Worm (Caenorhabditis elegans): Measurements from ENCODE around the gene R10H10.3.
A peak's percentile ranks its signal among the peaks of the same experiment; 100 is the strongest.

Gene R10H10.3

DNA sequence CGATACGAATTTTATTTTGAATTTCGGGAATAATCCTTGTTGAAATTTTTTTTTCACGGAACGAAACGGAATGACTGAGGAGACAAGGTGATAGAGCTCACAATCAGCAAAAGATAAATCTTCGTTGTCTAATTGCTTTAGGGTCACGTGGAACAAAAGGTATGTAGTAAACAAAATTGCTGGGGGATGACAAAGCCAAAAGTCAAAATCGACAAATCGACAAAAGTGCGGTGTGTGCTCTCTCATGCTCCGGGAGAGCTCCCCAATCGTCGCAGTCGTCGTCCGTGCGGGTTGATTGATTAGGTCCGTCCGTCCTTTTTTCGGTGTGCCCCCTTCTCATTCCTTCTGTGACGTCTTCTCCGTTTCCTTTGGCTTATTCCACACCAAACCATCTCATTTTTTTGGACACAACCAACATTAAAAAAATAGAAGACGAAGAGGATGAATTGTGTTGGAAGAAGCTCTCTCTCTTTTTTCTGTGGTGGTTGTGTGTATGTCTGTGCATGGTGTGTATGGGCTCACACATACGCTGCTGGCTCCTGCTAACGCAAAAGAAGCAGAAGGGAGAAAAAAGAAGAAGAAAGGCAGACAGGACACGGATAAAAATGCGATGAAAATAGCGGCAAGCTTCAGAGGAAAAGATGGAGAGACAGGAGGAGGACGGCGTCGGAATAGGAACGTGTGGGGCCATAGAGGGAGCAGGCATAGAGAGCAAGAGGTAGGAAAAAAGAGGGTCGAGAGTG lies 46.5 kb upstream of the R10H10.3 start (continued):
- TF ChIP-seq pha-4 (GFP tag; IDR thresholded peaks at IDR 0.05), result peak; percentile 7; the same call in 1 of the 2 replicates
- no peak for TF ChIP-seq pha-4 (tag; optimal IDR thresholded peaks at IDR 0.05)
- TF ChIP-seq rbr-2 (tag; optimal IDR thresholded peaks at IDR 0.05), result peak; percentile 55
- peak in 1 of 2 experiments; percentile 73 for TF ChIP-seq unc-62 (GFP tag; optimal IDR thresholded peaks at IDR 0.05 in 1 of 2)
- no peak for TF ChIP-seq unc-62 (tag; optimal IDR thresholded peaks at IDR 0.05)

DNA sequence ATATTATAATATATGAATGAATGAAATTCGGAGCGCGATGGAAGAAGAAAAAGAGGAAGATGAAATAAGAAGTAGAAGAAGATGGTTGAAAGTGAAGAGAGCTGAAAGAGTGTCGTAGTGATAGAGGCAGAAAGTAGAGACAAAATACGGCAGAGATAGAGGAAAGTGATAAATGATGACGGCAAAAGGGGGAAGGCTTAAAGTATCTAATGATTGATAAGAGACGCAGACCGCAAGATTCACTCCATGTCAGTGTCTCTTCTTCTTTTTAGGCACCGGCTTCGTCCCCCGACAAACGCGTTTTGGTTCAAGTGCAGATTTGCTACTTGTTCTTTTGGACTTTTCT lies 46.0 kb upstream of the R10H10.3 start:
- TF ChIP-seq ceh-44 (GFP tag; IDR thresholded peaks at IDR 0.05), result no peak
- no peak for TF ChIP-seq ceh-82 (tag; optimal IDR thresholded peaks at IDR 0.05)
- peak; percentile 93 for TF ChIP-seq nhr-25 (tag; optimal IDR thresholded peaks at IDR 0.05; ENCODE audit: borderline replicate concordance, insufficient read depth)
- TF ChIP-seq dve-1 (tag; optimal IDR thresholded peaks at IDR 0.05; ENCODE audit: insufficient read depth), result peak; percentile 88
- TF ChIP-seq T20F7.1 (GFP tag; optimal IDR thresholded peaks at IDR 0.05), result peak; percentile 51
- TF ChIP-seq egl-43 (GFP tag; IDR thresholded peaks at IDR 0.05), result 0 out of 2 replicates have a peak, but pooled peaks have one; percentile 2
- no peak for TF ChIP-seq ceh-32 (tag; optimal IDR thresholded peaks at IDR 0.05; ENCODE audit: poor library complexity)
- peak in 1 of 2 experiments; percentile 28 for TF ChIP-seq hif-1 (tag; optimal IDR thresholded peaks at IDR 0.05)
- no peak for TF ChIP-seq spr-3 (GFP tag; optimal IDR thresholded peaks at IDR 0.05)
- TF ChIP-seq F10B5.3 (tag; optimal IDR thresholded peaks at IDR 0.05), result no peak
- no peak for TF ChIP-seq ces-1 (GFP tag; optimal IDR thresholded peaks at IDR 0.05)
- TF ChIP-seq ZK546.5 (tag; optimal IDR thresholded peaks at IDR 0.05), result no peak
- TF ChIP-seq set-16 (GFP tag; IDR thresholded peaks at IDR 0.05), result no peak
- no peak for TF ChIP-seq tag-97 (GFP tag; IDR thresholded peaks at IDR 0.05)
- no peak for TF ChIP-seq fos-1 (tag; optimal IDR thresholded peaks at IDR 0.05)
- TF ChIP-seq gei-8 (GFP tag; optimal IDR thresholded peaks at IDR 0.05), result no peak
- no peak for TF ChIP-seq lin-29 (GFP tag; IDR thresholded peaks at IDR 0.05)
- no peak for TF ChIP-seq ctbp-1 (GFP tag; IDR thresholded peaks at IDR 0.05)
- no peak for TF ChIP-seq nhr-41 (GFP tag; IDR thresholded peaks at IDR 0.05)
- TF ChIP-seq mdl-1 (tag; optimal IDR thresholded peaks at IDR 0.05), result peak in 1 of 2 experiments; percentile 33
- no peak for TF ChIP-seq Y75B8A.6 (GFP tag; IDR thresholded peaks at IDR 0.05)
- no peak for TF ChIP-seq nhr-42 (GFP tag; IDR thresholded peaks at IDR 0.05)
- peak; percentile 60 for TF ChIP-seq hlh-30 (tag; optimal IDR thresholded peaks at IDR 0.05; ENCODE audit: insufficient read depth)
- peak; percentile 52 for TF ChIP-seq mxl-3 (GFP tag; optimal IDR thresholded peaks at IDR 0.05)
- TF ChIP-seq fkh-10 (GFP tag; optimal IDR thresholded peaks at IDR 0.05), result no peak
- TF ChIP-seq mxl-2 (GFP tag; conservative IDR thresholded peaks at IDR 0.05), result no peak
- no peak for TF ChIP-seq ZK337.2 (GFP tag; IDR thresholded peaks at IDR 0.05)
- no peak for TF ChIP-seq Y48G9A.11 (GFP tag; IDR thresholded peaks at IDR 0.05)
- peak; percentile 96 for TF ChIP-seq nhr-28 (tag; optimal IDR thresholded peaks at IDR 0.05)
- peak; percentile 86 for TF ChIP-seq hlh-11 (tag; optimal IDR thresholded peaks at IDR 0.05)
- no peak for TF ChIP-seq skn-1 (tag; optimal IDR thresholded peaks at IDR 0.05)
- TF ChIP-seq unc-130 (GFP tag; optimal IDR thresholded peaks at IDR 0.05), result no peak
- TF ChIP-seq madf-5 (GFP tag; IDR thresholded peaks at IDR 0.05), result no peak
- peak; percentile 18 to 51 for TF ChIP-seq lsy-2 (tag; optimal IDR thresholded peaks at IDR 0.05)
- TF ChIP-seq Y105C5A.15 (GFP tag; IDR thresholded peaks at IDR 0.05), result no peak
- TF ChIP-seq ztf-11 (tag; optimal IDR thresholded peaks at IDR 0.05), result no peak
- 0 out of 2 replicates have a peak, but pooled peaks have one; percentile 46 for TF ChIP-seq lin-1 (GFP tag; IDR thresholded peaks at IDR 0.05)
- no peak for TF ChIP-seq zip-2 (tag; optimal IDR thresholded peaks at IDR 0.05)
- no peak for TF ChIP-seq dmd-9 (GFP tag; IDR thresholded peaks at IDR 0.05)
- no peak for TF ChIP-seq daf-12 (tag; optimal IDR thresholded peaks at IDR 0.05)
- TF ChIP-seq lim-7 (GFP tag; IDR thresholded peaks at IDR 0.05), result no peak
- TF ChIP-seq zfp-3 (GFP tag; conservative IDR thresholded peaks at IDR 0.05), result no peak
- no peak for TF ChIP-seq nhr-6 (tag; optimal IDR thresholded peaks at IDR 0.05)

Measured in whole organism, L4 larva.